Worm (Caenorhabditis elegans) whole organism, late embryonic: ENCODE results near the gene ceh-48.
A peak's percentile ranks its signal among the peaks of the same experiment; 100 is the strongest.

Experiments used
- C38D4.7 ChIP-seq: fragments of 200-800 bp; sonication (Bioruptor generic); optimal IDR thresholded peaks from 2 replicates; lab custom pipeline; 2018; ENCODE audit warnings: mild to moderate bottlenecking, missing genetic modification characterization, moderate library complexity, missing compliant biosample characterization
- K09A11.1 ChIP-seq: sonication (generic microtip); optimal IDR thresholded peaks from 2 replicates; lab custom pipeline; 2017; ENCODE audit warnings: antibody characterized with exemption, mild to moderate bottlenecking, missing genetic modification characterization, missing compliant biosample characterization; ENCODE audit not compliant: insufficient read depth
- T23F11.4 ChIP-seq: fragments of 200-800 bp; sonication (Bioruptor generic); optimal IDR thresholded peaks from 2 replicates; lab custom pipeline; 2018; ENCODE audit warnings: mild to moderate bottlenecking, missing genetic modification characterization, missing compliant biosample characterization
- ama-1 ChIP-seq: fragments of 150-350 bp; optimal IDR thresholded peaks from 2 replicates; lab custom pipeline; 2014
- ceh-14 ChIP-seq: sonication (generic microtip); optimal IDR thresholded peaks from 2 replicates; lab custom pipeline; 2016; ENCODE audit warnings: missing genotype, missing genetic modification characterization, missing compliant biosample characterization
- ceh-18 ChIP-seq: sonication (generic microtip); optimal IDR thresholded peaks from 2 replicates; lab custom pipeline; 2016; ENCODE audit warnings: missing genetic modification characterization, missing compliant biosample characterization
- ceh-2 ChIP-seq: sonication (generic microtip); optimal IDR thresholded peaks from 2 replicates; lab custom pipeline; 2016; ENCODE audit warnings: missing genotype, missing genetic modification characterization, missing compliant biosample characterization
- ceh-22 ChIP-seq: sonication (generic microtip); optimal IDR thresholded peaks from 2 replicates; lab custom pipeline; 2017; ENCODE audit warnings: missing biosample characterization, missing genetic modification characterization
- ceh-30 ChIP-seq: fragments of 150-350 bp; optimal IDR thresholded peaks from 2 replicates; lab custom pipeline; 2014; ENCODE audit warnings: missing biosample characterization, missing genetic modification characterization
- ceh-31 ChIP-seq: sonication (generic microtip); optimal IDR thresholded peaks from 2 replicates; lab custom pipeline; 2016; ENCODE audit warnings: missing genetic modification characterization, missing compliant biosample characterization
- ceh-45 ChIP-seq: fragments of 200-800 bp; sonication (Bioruptor generic); IDR thresholded peaks from 2 replicates; pipeline ENCODE4 v1.3.6; 2022; ENCODE audit warnings: missing genetic modification reagents, missing genetic modification characterization, missing compliant biosample characterization
- ceh-48 ChIP-seq: sonication (generic microtip); optimal IDR thresholded peaks from 2 replicates; lab custom pipeline; 2016; ENCODE audit warnings: missing genetic modification characterization, inconsistent platforms, missing compliant biosample characterization
- ceh-6 ChIP-seq: fragments of 200-800 bp; sonication (Bioruptor generic); optimal IDR thresholded peaks from 2 replicates; lab custom pipeline; 2018; ENCODE audit warnings: mild to moderate bottlenecking, missing genetic modification characterization, missing compliant biosample characterization
- ceh-9 ChIP-seq: sonication (generic microtip); optimal IDR thresholded peaks from 2 replicates; lab custom pipeline; 2016; ENCODE audit warnings: mild to moderate bottlenecking, missing genetic modification characterization, inconsistent platforms, missing compliant biosample characterization
- che-1 ChIP-seq: sonication (generic microtip); optimal IDR thresholded peaks from 2 replicates; lab custom pipeline; 2016; ENCODE audit warnings: mild to moderate bottlenecking, missing genetic modification characterization, missing compliant biosample characterization
- dmd-4 ChIP-seq: sonication (generic microtip); optimal IDR thresholded peaks from 2 replicates; lab custom pipeline; 2016; ENCODE audit warnings: borderline replicate concordance, missing genetic modification characterization, missing compliant biosample characterization
- elt-2 ChIP-seq: sonication (generic microtip); optimal IDR thresholded peaks from 2 replicates; lab custom pipeline; 2016; ENCODE audit warnings: missing genetic modification reagents, missing genetic modification characterization, missing compliant biosample characterization
- elt-4 ChIP-seq: sonication (generic microtip); optimal IDR thresholded peaks from 2 replicates; lab custom pipeline; 2016; ENCODE audit warnings: missing genetic modification characterization, missing compliant biosample characterization
- ets-4 ChIP-seq: sonication (generic microtip); optimal IDR thresholded peaks from 2 replicates; lab custom pipeline; 2016; ENCODE audit warnings: missing genetic modification characterization, missing compliant biosample characterization
- eyg-1 ChIP-seq: sonication (generic microtip); optimal IDR thresholded peaks from 2 replicates; lab custom pipeline; 2016; ENCODE audit warnings: missing genotype, missing genetic modification characterization, missing compliant biosample characterization
- fax-1 ChIP-seq: sonication (generic microtip); optimal IDR thresholded peaks from 2 replicates; lab custom pipeline; 2016; ENCODE audit warnings: missing genotype, missing genetic modification characterization, missing compliant biosample characterization
- fkh-6 ChIP-seq: sonication (generic microtip); optimal IDR thresholded peaks from 2 replicates; lab custom pipeline; 2016; ENCODE audit warnings: missing genetic modification characterization, missing compliant biosample characterization
- gmeb-2 ChIP-seq: sonication (generic microtip); optimal IDR thresholded peaks from 2 replicates; lab custom pipeline; 2016; ENCODE audit warnings: missing genetic modification characterization, inconsistent platforms, missing compliant biosample characterization
- hlh-13 ChIP-seq: fragments of 200-800 bp; sonication (Bioruptor generic); optimal IDR thresholded peaks from 2 replicates; lab custom pipeline; 2018; ENCODE audit warnings: mild to moderate bottlenecking, missing genetic modification characterization, missing compliant biosample characterization
- hlh-30 ChIP-seq: sonication (generic microtip); optimal IDR thresholded peaks from 2 replicates; lab custom pipeline; 2017; ENCODE audit warnings: antibody characterized with exemption, missing genetic modification characterization, missing compliant biosample characterization; ENCODE audit not compliant: insufficient read depth
- hlh-8 ChIP-seq: sonication (generic microtip); optimal IDR thresholded peaks from 2 replicates; lab custom pipeline; 2016; ENCODE audit warnings: missing genotype, missing genetic modification characterization, missing compliant biosample characterization
- lim-6 ChIP-seq: sonication (generic microtip); optimal IDR thresholded peaks from 2 replicates; lab custom pipeline; 2016; ENCODE audit warnings: missing genetic modification characterization, missing compliant biosample characterization
- lin-11 ChIP-seq: fragments of 200-800 bp; sonication (Bioruptor generic); optimal IDR thresholded peaks from 2 replicates; lab custom pipeline; 2018; ENCODE audit warnings: mild to moderate bottlenecking, missing genetic modification characterization, missing compliant biosample characterization
- nhr-11 ChIP-seq: fragments of 150-350 bp; optimal IDR thresholded peaks from 2 replicates; lab custom pipeline; 2014; ENCODE audit warnings: missing biosample characterization, missing genetic modification characterization
- nhr-232 ChIP-seq: sonication (generic microtip); optimal IDR thresholded peaks from 2 replicates; lab custom pipeline; 2016; ENCODE audit warnings: missing genetic modification characterization, missing compliant biosample characterization
- npax-4 ChIP-seq: sonication (generic microtip); optimal IDR thresholded peaks from 2 replicates; lab custom pipeline; 2016; ENCODE audit warnings: missing genetic modification characterization, missing compliant biosample characterization
- odd-2 ChIP-seq: sonication (generic microtip); optimal IDR thresholded peaks from 2 replicates; lab custom pipeline; 2017; ENCODE audit warnings: antibody characterized with exemption, mild to moderate bottlenecking, missing genetic modification characterization, missing compliant biosample characterization
- pag-3 ChIP-seq: sonication (generic microtip); optimal IDR thresholded peaks from 2 replicates; lab custom pipeline; 2016; ENCODE audit warnings: missing compliant biosample characterization, missing genetic modification characterization, borderline replicate concordance
- pat-9 ChIP-seq: fragments of 200-800 bp; sonication (Bioruptor generic); optimal IDR thresholded peaks from 2 replicates; lab custom pipeline; 2018; ENCODE audit warnings: mild to moderate bottlenecking, missing genetic modification characterization, moderate library complexity, missing compliant biosample characterization
- pax-1 ChIP-seq: fragments of 150-350 bp; optimal IDR thresholded peaks from 2 replicates; lab custom pipeline; 2014; ENCODE audit warnings: missing biosample characterization, missing genetic modification characterization
- pha-2 ChIP-seq: sonication (generic microtip); optimal IDR thresholded peaks from 2 replicates; lab custom pipeline; 2017; ENCODE audit warnings: mild to moderate bottlenecking, missing genetic modification characterization, missing compliant biosample characterization
- pha-4 ChIP-seq: fragments of 150-350 bp; optimal IDR thresholded peaks from 2 replicates; lab custom pipeline; 2018; ENCODE audit warnings: missing biosample characterization, missing genetic modification reagents, missing genetic modification characterization
- pros-1 ChIP-seq: fragments of 150-350 bp; optimal IDR thresholded peaks from 2 replicates; lab custom pipeline; 2014; ENCODE audit warnings: missing biosample characterization, missing genetic modification reagents, missing genetic modification characterization
- rnt-1 ChIP-seq: sonication (generic microtip); optimal IDR thresholded peaks from 2 replicates; lab custom pipeline; 2016; ENCODE audit warnings: missing genetic modification characterization, missing compliant biosample characterization
- sdc-2 ChIP-seq: sonication (generic microtip); optimal IDR thresholded peaks from 2 replicates; lab custom pipeline; 2016; ENCODE audit warnings: missing genotype, missing genetic modification characterization, missing compliant biosample characterization
- sox-2 ChIP-seq: fragments of 200-800 bp; sonication (Bioruptor generic); IDR thresholded peaks from 2 replicates; pipeline ENCODE4 v1.3.6; 2022; ENCODE audit warnings: missing genetic modification reagents, missing genetic modification characterization, missing compliant biosample characterization
- syd-9 ChIP-seq: sonication (generic microtip); optimal IDR thresholded peaks from 2 replicates; lab custom pipeline; 2016; ENCODE audit warnings: mild to moderate bottlenecking, missing genetic modification characterization, moderate library complexity, missing compliant biosample characterization
- tbx-7 ChIP-seq: sonication (generic microtip); optimal IDR thresholded peaks from 2 replicates; lab custom pipeline; 2016; ENCODE audit warnings: missing genotype, missing genetic modification characterization, missing compliant biosample characterization
- ttx-3 ChIP-seq: sonication (generic microtip); optimal IDR thresholded peaks from 2 replicates; lab custom pipeline; 2016; ENCODE audit warnings: missing genetic modification reagents, missing genetic modification characterization, missing compliant biosample characterization
- unc-3 ChIP-seq, 2 experiments: fragments of 200-800 bp in 1 of 2; sonication (Bioruptor generic) in 1 of 2; sonication (generic microtip) in 1 of 2; conservative IDR thresholded peaks in 1 of 2; optimal IDR thresholded peaks in 1 of 2; 2 replicates each; pipeline versions ENCODE4 v1.3.6 to Lab custom; 2016 to 2022; ENCODE audit warnings: missing compliant biosample characterization in 2 of 2, missing genetic modification characterization in 2 of 2, missing genetic modification reagents in 1 of 2
- unc-42 ChIP-seq: sonication (generic microtip); optimal IDR thresholded peaks from 2 replicates; lab custom pipeline; 2016; ENCODE audit warnings: missing genotype, missing genetic modification characterization, missing compliant biosample characterization
- unc-55 ChIP-seq: sonication (generic microtip); optimal IDR thresholded peaks from 2 replicates; lab custom pipeline; 2017; ENCODE audit warnings: missing biosample characterization, missing genetic modification reagents, missing genetic modification characterization
- unc-86 ChIP-seq: sonication (generic microtip); optimal IDR thresholded peaks from 2 replicates; lab custom pipeline; 2016; ENCODE audit warnings: missing genetic modification characterization, missing compliant biosample characterization
- zip-5 ChIP-seq: sonication (generic microtip); optimal IDR thresholded peaks from 2 replicates; lab custom pipeline; 2016; ENCODE audit warnings: missing genetic modification characterization, missing compliant biosample characterization

The ceh-48 gene

ce11 chrIV:6789950-6790349 lies 22.0 kb upstream of the ceh-48 start:
- TF ChIP-seq ets-4 (tag; lab: Kevin White, UChicago), result no peak
- no peak for TF ChIP-seq hlh-13 (GFP tag; lab: Kevin White, UChicago)
- no peak for TF ChIP-seq ceh-6 (GFP tag; lab: Kevin White, UChicago)
- TF ChIP-seq K09A11.1, result no peak
- no peak for TF ChIP-seq unc-86 (tag; lab: Kevin White, UChicago)
- no peak for TF ChIP-seq sox-2 (GFP tag; lab: Robert Waterston, UW)
- TF ChIP-seq sdc-2 (tag; lab: Kevin White, UChicago), result no peak
- TF ChIP-seq pag-3 (tag; lab: Kevin White, UChicago), result no peak
- TF ChIP-seq nhr-11, result no peak

ce11 chrIV:6790438-6791124 lies 21.3 kb upstream of the ceh-48 start, which contains the start of the genes C17H12.2 and vha-8:
Gene C17H12.2, minus strand, starts transcription at chrIV:6790488.
Gene vha-8, plus strand, starts transcription at chrIV:6791074.
- TF ChIP-seq zip-5 (tag; lab: Kevin White, UChicago), result no peak
- peak; percentile 10 for TF ChIP-seq ceh-14 (tag; lab: Kevin White, UChicago)
- no peak for TF ChIP-seq C38D4.7 (GFP tag; lab: Kevin White, UChicago)
- no peak for TF ChIP-seq pha-2 (tag; lab: Kevin White, UChicago)
- no peak for TF ChIP-seq tbx-7 (tag; lab: Kevin White, UChicago)
- TF ChIP-seq lim-6 (tag; lab: Kevin White, UChicago), result peak; percentile 18
- TF ChIP-seq npax-4 (tag; lab: Kevin White, UChicago), result no peak
- TF ChIP-seq hlh-8 (tag; lab: Kevin White, UChicago), result no peak
- TF ChIP-seq lin-11, result no peak
- TF ChIP-seq ceh-2, result peak; percentile 51
- TF ChIP-seq ceh-45, result no peak
- no peak for TF ChIP-seq nhr-232 (tag; lab: Kevin White, UChicago)
- no peak for TF ChIP-seq odd-2
- TF ChIP-seq unc-42 (tag; lab: Kevin White, UChicago), result peak; percentile 77
- TF ChIP-seq unc-3 (GFP tag; conservative IDR thresholded peaks at IDR 0.05; lab: Robert Waterston, UW), result no peak
- peak; percentile 22 for TF ChIP-seq unc-3 (tag; optimal IDR thresholded peaks at IDR 0.05; lab: Kevin White, UChicago)
- no peak for TF ChIP-seq sdc-2 (tag; lab: Kevin White, UChicago)
- no peak for TF ChIP-seq gmeb-2 (tag; lab: Kevin White, UChicago)
- no peak for TF ChIP-seq K09A11.1
- TF ChIP-seq dmd-4 (tag; lab: Kevin White, UChicago), result no peak
- no peak for TF ChIP-seq hlh-13 (GFP tag; lab: Kevin White, UChicago)
- TF ChIP-seq ceh-9 (tag; lab: Kevin White, UChicago), result no peak
- no peak for TF ChIP-seq eyg-1 (tag; lab: Kevin White, UChicago)
- peak; percentile 59 for TF ChIP-seq hlh-30
- TF ChIP-seq rnt-1 (tag; lab: Kevin White, UChicago), result peak; percentile 75
- TF ChIP-seq fkh-6 (tag; lab: Kevin White, UChicago), result no peak
- TF ChIP-seq ceh-48, result peak; percentile 62
- no peak for TF ChIP-seq syd-9 (tag; lab: Kevin White, UChicago)
- TF ChIP-seq pha-4 (tag; lab: Kevin White, UChicago), result no peak
- peak; percentile 2 for TF ChIP-seq pax-1
- no peak for TF ChIP-seq pag-3 (tag; lab: Kevin White, UChicago)
- no peak for TF ChIP-seq sox-2 (GFP tag; lab: Robert Waterston, UW)
- peak; percentile 67 for TF ChIP-seq unc-55 (GFP tag; lab: Kevin White, UChicago)
- no peak for TF ChIP-seq elt-4 (tag; lab: Kevin White, UChicago)
- peak; percentile 25 for TF ChIP-seq T23F11.4
- no peak for TF ChIP-seq pat-9 (tag; lab: Kevin White, UChicago)
- peak; percentile 71 for TF ChIP-seq ceh-30 (tag; lab: Kevin White, UChicago)
- no peak for TF ChIP-seq ama-1 (lab: Kevin White, UChicago)
- TF ChIP-seq fax-1 (tag; lab: Kevin White, UChicago), result no peak
- peak; percentile 17 for TF ChIP-seq ets-4 (tag; lab: Kevin White, UChicago)
- TF ChIP-seq che-1 (tag; lab: Kevin White, UChicago), result peak; percentile 8
- peak; percentile 86 for TF ChIP-seq ceh-18 (tag; lab: Kevin White, UChicago)
- peak; percentile 85 for TF ChIP-seq ceh-31 (tag; lab: Kevin White, UChicago)
- peak; percentile 25 for TF ChIP-seq elt-2 (tag; lab: Kevin White, UChicago)
- TF ChIP-seq pros-1 (tag; lab: Kevin White, UChicago), result no peak
- no peak for TF ChIP-seq ttx-3
- no peak for TF ChIP-seq ceh-22 (tag; lab: Kevin White, UChicago)
